Fruit fly (Drosophila melanogaster) whole organism: ENCODE measurements around the gene oc.

Experiments used
- CG8478 ChIP-seq: fragments of >200 bp; optimal IDR thresholded peaks from 2 replicates; lab custom pipeline; 2018; ENCODE audit warnings: inconsistent platforms
- Dll ChIP-seq: fragments of >200 bp; optimal IDR thresholded peaks from 2 replicates; lab custom pipeline; 2017
- EcR ChIP-seq, 2 experiments: fragments of >200 bp; optimal IDR thresholded peaks; 2 replicates each; lab custom pipeline; 2017; ENCODE audit warnings: missing biosample characterization in 2 of 2, missing genetic modification characterization in 2 of 2, missing genetic modification reagents in 2 of 2
- pan ChIP-seq: fragments of >200 bp; optimal IDR thresholded peaks from 2 replicates; lab custom pipeline; 2017
- psq ChIP-seq: fragments of >200 bp; optimal IDR thresholded peaks from 2 replicates; lab custom pipeline; 2017
- usp ChIP-seq: fragments of >200 bp; optimal IDR thresholded peaks from 2 replicates; lab custom pipeline; 2017; ENCODE audit warnings: missing biosample characterization, missing genetic modification characterization, mixed read lengths

Gene oc

DNA sequence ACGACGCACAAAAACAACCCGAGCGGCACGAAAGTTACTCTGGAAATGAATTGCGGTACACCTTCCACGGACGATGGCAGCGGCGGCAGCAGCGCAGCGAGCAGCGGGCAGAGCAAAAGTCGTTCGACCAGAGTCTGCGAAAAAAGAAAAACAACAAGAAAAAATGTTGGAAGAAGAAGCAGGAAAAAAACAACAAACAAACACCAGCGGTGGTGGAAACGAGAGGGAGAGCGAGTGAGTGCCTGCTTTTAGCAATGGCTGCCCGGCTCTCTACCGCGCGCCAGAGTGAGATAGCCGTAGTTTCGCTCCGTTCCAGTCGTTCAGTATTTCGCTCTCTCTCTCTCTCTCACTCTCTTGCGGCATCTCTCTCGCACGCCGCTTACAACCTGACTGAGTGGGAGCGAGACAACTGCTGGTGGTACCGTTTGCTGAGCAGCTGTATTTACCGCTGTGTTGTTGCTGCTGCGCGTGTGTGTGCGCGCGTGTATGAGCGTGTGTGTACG is at the start of gene oc:
TSS of gene oc (minus strand) at position 51 of the 503 bp plus-strand sequence.
- TF ChIP-seq usp (no peak), CG8478 (lab: Kevin White, UChicago) (peak; percentile 100), Dll (lab: Kevin White, UChicago) (peak; percentile 7)

DNA sequence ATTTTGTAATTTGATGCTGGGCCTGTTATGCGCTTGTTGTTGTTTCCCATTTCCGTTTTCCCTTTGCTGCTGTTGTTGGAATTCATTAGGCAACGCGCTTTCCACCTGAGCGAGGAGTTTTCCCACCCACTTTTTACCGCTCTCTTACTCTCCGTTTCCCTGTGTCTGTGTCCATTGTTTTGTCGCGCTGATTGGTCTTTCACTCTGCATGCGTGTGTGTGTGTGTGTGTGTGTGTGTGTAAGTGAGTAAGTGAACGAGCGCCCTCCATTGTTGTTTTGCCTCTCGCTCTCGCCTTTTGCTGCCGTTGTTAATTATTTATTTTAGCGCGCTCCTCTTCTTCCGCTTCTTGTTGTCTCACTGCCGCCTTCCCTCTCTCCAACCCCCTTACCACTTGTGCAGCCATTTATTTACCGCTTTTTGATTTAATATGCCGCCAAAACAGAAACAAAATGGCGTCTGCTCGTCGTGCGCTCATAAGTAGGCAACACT is 45.7 kb upstream of the oc start:
- TF ChIP-seq EcR (GFP tag; optimal IDR thresholded peaks at IDR 0.05; lab: Kevin White, UChicago) (no peak), CG8478 (lab: Kevin White, UChicago) (no peak), psq (lab: Kevin White, UChicago) (no peak), Dll (lab: Kevin White, UChicago) (no peak), usp (no peak), pan (lab: Kevin White, UChicago) (no peak)

DNA sequence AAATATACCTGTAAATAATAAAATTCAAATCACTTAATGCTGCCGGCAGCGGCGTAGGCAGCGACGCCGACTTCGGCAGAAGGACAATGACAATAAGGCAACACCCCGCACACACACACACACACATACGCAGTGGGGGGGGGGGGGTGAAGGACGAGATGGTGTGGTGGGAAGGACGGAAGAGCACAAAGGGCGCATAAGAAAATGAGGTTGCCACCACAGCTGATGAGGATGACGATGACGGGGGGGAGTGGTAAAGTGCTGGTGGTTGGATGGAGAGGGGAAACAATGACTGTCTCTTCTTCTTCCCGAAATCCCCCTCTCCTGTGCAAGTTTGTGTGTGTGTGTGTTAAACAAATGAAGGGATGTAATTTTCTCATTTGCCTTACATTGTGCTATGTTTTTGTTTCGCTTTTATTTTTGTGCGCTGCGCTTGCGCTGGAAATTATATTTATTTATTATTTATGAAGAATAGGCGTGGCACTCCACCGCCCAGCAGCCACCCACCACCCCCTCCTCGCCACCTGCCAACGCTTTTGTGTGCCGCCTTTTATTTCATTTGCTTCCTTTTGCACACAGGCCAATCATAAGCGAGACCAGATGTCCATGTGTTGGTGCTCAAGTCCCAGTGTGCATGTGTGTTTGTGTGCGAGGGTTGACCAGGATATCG is 44.5 kb upstream of the oc start:
- no peak for TF ChIP-seq EcR (GFP tag; optimal IDR thresholded peaks at IDR 0.05; lab: Kevin White, UChicago)
- TF ChIP-seq Dll (lab: Kevin White, UChicago) = no peak
- TF ChIP-seq usp = no peak
- TF ChIP-seq pan (lab: Kevin White, UChicago) = no peak
- TF ChIP-seq CG8478 (lab: Kevin White, UChicago) = no peak
- no peak for TF ChIP-seq psq (lab: Kevin White, UChicago)

DNA sequence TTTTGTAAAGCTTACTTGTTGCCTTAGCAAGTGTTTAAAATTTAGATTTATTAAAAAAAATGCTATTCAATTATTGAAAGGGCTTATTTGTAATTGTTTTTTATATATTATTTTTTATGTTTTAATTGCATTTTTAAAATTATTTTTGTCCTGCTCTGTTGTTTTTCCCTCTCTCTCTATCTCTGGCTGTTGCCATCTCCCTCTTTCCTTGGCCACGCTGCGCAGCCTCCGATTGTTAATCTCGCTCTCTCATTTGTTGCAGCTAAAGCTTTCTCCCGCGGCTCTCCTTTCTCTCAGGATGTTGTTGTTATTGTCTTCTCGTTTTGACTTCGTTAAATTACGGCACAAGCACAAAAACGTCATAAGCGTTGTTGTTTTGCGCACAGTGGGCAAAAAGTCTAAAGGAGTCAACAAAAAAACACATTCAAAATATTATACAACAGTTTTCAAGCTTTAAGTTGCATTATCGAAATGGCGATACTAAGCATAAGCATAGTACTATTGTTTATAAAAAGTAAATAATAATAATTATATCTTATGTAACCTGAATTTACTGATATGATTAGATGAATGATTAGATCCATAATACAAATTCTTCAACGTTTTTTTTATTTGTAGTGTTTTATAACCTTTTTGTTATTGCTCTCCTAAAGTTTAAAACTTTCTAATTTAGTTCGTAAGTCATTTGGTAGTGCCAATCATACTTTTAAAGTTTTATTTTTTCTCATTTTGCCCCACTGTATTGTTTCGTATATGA is 43.8 kb upstream of the oc start:
- TF ChIP-seq psq (lab: Kevin White, UChicago) (no peak), pan (lab: Kevin White, UChicago) (no peak)

DNA sequence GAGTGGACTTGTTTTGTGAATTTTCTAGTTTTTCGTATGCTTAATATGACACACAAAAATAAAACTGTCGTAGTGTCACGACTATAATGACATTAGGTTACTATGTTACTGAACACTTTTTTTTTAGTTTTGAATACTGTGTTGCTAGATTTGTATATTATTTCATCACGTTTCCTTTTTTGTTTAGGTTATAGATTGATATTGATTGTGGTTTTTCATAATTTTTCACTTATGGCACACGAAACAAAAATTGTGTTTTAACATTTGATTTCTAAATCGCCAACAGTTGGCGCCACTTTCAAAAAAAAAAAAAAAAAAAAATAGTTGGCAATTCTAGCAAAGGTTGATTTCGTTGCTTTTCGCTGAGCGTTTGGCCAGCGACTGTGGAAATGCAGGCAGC is 43.0 kb upstream of the oc start, which contains the start of gene CG11294:
TSS of gene CG11294 (minus strand) at position 101 of the 400 bp plus-strand sequence.
- no peak for TF ChIP-seq CG8478 (lab: Kevin White, UChicago)
- TF ChIP-seq EcR (GFP tag; optimal IDR thresholded peaks at IDR 0.05; lab: Kevin White, UChicago) = no peak
- TF ChIP-seq psq (lab: Kevin White, UChicago) = no peak
- TF ChIP-seq pan (lab: Kevin White, UChicago) = no peak
- no peak for TF ChIP-seq usp
- no peak for TF ChIP-seq Dll (lab: Kevin White, UChicago)

DNA sequence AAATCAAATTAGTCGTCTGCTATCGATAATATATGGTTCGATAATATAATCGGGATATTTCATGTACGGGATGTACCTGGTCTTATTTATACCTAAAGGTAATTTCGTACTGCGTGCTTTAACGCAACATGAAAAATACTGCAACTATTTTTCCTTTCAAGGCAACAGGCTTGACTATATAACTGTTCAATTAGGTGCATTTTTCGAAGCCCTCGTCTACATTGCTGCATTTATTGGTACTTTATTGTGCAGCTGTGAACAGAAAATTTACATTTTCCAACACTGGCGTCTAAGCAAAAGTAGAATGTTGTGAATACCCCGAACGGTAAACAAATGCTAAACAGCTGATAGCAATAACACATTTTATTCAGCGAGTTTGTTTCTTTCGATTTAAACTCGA is 39.5 kb upstream of the oc start, which contains the start of the genes Ppt1 and Ogg1:
TSS of gene Ppt1 (minus strand) at position 225 of the 400 bp plus-strand sequence.
TSS of gene Ogg1 (plus strand) at position 325 of the 400 bp plus-strand sequence.
- TF ChIP-seq CG8478 (lab: Kevin White, UChicago) = no peak
- no peak for TF ChIP-seq usp
- TF ChIP-seq psq (lab: Kevin White, UChicago) = no peak
- no peak for TF ChIP-seq Dll (lab: Kevin White, UChicago)
- no peak for TF ChIP-seq pan (lab: Kevin White, UChicago)
- TF ChIP-seq EcR (GFP tag; optimal IDR thresholded peaks at IDR 0.05; lab: Kevin White, UChicago) = no peak

DNA sequence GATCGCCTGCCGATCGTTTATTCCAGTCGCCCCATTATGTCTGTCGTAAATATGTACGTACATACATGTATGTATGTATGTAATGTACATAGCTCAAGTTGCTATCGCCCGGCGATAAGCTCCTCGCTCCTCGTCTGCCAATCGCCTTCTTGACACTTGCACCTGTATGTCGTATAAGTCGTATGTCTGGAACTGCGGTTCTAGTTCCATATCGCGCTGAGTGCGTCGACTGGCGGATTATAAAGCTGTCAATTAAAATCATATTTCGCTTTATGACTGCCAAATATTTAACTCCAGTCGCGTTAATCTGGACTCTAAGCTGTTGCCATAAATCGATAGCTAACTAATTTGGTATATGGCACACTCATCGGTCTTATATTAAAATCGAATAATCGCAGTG is 34.9 kb upstream of the oc start:
- no peak for TF ChIP-seq psq (lab: Kevin White, UChicago)
- no peak for TF ChIP-seq CG8478 (lab: Kevin White, UChicago)
- no peak for TF ChIP-seq Dll (lab: Kevin White, UChicago)
- TF ChIP-seq EcR (GFP tag; optimal IDR thresholded peaks at IDR 0.05; lab: Kevin White, UChicago) = no peak
- TF ChIP-seq pan (lab: Kevin White, UChicago) = no peak
- no peak for TF ChIP-seq usp

DNA sequence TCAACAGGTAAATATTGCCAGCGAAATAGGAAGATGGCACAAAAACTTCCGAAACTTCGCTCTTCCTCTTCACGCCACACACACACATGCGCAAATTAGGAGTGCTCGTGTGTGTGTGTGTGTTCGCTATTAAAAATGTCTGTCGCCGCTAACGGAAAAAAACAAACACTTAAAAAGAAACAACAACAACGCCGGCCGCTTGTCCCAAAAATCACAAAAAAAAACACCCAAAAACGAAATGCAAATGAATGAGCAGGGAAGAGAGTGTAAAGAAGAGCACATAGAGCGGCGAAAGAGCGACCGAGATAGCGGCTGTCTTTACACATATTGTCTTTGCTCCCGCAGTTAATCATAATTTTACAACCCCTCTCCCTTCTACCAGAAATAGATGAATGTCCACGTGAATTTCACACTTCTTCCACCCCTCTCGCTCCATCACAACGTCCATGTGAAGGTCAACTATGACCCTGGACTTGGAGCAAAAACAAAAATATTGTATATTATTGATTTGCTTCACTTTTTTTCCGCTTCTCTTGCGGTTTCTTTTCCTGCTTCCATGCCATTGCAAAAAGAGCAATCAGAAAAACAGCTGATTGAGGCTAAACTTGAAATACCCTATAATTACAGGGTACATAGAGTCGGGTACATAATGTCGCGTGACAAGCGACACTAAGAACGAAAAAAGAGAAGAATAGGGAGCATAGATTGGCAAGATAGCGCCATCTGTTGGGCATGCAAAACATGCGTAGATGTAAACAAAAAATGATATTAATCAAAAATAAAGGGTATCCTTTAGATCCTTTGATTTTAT is 31.5 kb upstream of the oc start:
- no peak for TF ChIP-seq CG8478 (lab: Kevin White, UChicago)
- no peak for TF ChIP-seq psq (lab: Kevin White, UChicago)
- no peak for TF ChIP-seq EcR (GFP tag; optimal IDR thresholded peaks at IDR 0.05; lab: Kevin White, UChicago)
- TF ChIP-seq pan (lab: Kevin White, UChicago) = no peak
- TF ChIP-seq Dll (lab: Kevin White, UChicago) = no peak
- TF ChIP-seq usp = no peak

DNA sequence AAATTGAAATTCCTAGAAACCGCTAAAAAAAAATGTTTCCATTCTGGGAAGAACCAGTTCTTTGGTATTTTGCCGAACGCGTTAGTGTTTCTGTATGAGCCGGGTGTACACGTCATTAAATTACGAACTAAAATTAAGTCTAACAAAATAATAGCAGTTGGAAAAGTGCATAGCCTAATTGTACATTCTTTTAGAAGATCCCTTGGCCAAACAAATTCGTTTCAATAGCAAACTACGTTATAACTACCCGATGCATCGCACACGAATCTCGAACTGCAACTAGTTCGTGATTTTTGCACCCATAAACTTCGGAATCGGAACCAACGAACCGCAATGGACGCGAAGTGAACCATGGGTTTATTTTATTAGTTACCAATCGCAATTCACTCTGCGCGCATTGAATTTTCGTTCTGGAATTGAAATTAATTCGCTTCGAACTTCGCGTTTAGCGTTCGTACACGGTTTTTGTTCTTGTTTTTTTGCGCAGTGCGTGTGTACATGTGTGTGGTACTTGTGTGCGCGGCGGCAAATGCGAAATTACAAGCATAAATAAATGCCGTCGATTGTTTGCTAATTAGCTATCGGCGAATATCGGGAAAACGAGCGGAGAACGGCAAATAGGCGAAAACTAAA is 30.8 kb upstream of the oc start, which contains the start of gene CAH3:
TSS of gene CAH3 (plus strand) at position 64 of the 633 bp plus-strand sequence.
- no peak for TF ChIP-seq CG8478 (lab: Kevin White, UChicago)

DNA sequence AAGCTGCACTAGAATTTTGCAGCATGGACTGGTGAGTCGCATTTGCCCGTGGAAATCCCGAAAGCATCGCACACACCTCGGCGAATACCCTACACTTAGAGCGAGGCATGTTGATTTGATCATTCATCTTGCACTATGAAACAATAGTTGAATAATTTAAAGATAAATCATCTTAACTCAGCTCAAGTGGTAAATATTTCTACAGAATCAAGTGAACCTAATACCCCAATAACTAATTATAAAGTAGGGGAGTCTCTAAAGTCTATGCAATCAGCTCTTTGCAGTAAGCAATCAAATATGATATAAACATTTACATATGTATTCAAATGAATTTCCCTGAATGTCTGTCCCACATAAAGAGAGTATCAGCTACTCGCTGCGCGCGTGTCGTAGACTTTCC is 27.0 kb upstream of the oc start:
- TF ChIP-seq usp = no peak
- TF ChIP-seq Dll (lab: Kevin White, UChicago) = no peak
- no peak for TF ChIP-seq pan (lab: Kevin White, UChicago)
- no peak for TF ChIP-seq EcR (GFP tag; optimal IDR thresholded peaks at IDR 0.05; lab: Kevin White, UChicago)
- TF ChIP-seq psq (lab: Kevin White, UChicago) = no peak
- no peak for TF ChIP-seq CG8478 (lab: Kevin White, UChicago)
